Fruit fly (Drosophila melanogaster) whole organism, embryonic: ENCODE data around the gene Zasp66.

Source experiments
- ATbp ChIP-seq: fragments of 200-800 bp; sonication (Bioruptor generic); optimal IDR thresholded peaks from 2 replicates; lab custom pipeline; 2017; ENCODE audit warnings: missing biosample characterization, mild to moderate bottlenecking, missing genetic modification characterization, missing genetic modification reagents
- C15 ChIP-seq: fragments of 200-800 bp; sonication (Bioruptor generic); IDR thresholded peaks from 3 replicates; pipeline ENCODE4 v1.3.6; 2022; ENCODE audit warnings: missing biosample characterization, missing genetic modification characterization
- CG10267 ChIP-seq: fragments of 200-800 bp; sonication (Bioruptor generic); optimal IDR thresholded peaks from 2 replicates; lab custom pipeline; 2018; ENCODE audit warnings: missing biosample characterization, mild to moderate bottlenecking, missing genetic modification characterization, moderate library complexity
- CG10274 ChIP-seq: fragments of 200-800 bp; sonication (Bioruptor generic); optimal IDR thresholded peaks from 3 replicates; lab custom pipeline; 2017; ENCODE audit warnings: missing biosample characterization, mild to moderate bottlenecking, missing genetic modification characterization
- CG11695 ChIP-seq: fragments of 200-800 bp; sonication (Bioruptor generic); IDR thresholded peaks from 3 replicates; pipeline ENCODE4 v1.3.6; 2022; ENCODE audit warnings: missing biosample characterization, missing genetic modification characterization
- CG12236 ChIP-seq: fragments of 200-800 bp; sonication (Bioruptor generic); optimal IDR thresholded peaks from 2 replicates; lab custom pipeline; 2016; ENCODE audit warnings: missing biosample characterization, missing genetic modification characterization
- CG12299 ChIP-seq: fragments of 200-800 bp; sonication (Bioruptor generic); optimal IDR thresholded peaks from 2 replicates; lab custom pipeline; 2018; ENCODE audit warnings: missing biosample characterization, mild to moderate bottlenecking, missing genetic modification characterization
- CG12391 ChIP-seq: fragments of 200-800 bp; sonication (Bioruptor generic); optimal IDR thresholded peaks from 3 replicates; lab custom pipeline; 2018; ENCODE audit warnings: missing biosample characterization, mild to moderate bottlenecking, missing genetic modification characterization, moderate library complexity
- CG13424 ChIP-seq: fragments of 200-800 bp; sonication (Bioruptor generic); optimal IDR thresholded peaks from 2 replicates; lab custom pipeline; 2019; ENCODE audit warnings: missing biosample characterization, mild to moderate bottlenecking, missing genetic modification characterization, moderate library complexity
- CG13894 ChIP-seq: fragments of 200-800 bp; sonication (Bioruptor generic); optimal IDR thresholded peaks from 3 replicates; lab custom pipeline; 2018; ENCODE audit warnings: missing biosample characterization, mild to moderate bottlenecking, missing genetic modification characterization, moderate library complexity
- CG14050 ChIP-seq: fragments of 200-800 bp; sonication (Bioruptor generic); IDR thresholded peaks from 3 replicates; pipeline ENCODE4 v1.3.6; 2022; ENCODE audit warnings: missing biosample characterization, missing genetic modification characterization
- CG1602 ChIP-seq: fragments of 200-800 bp; sonication (Bioruptor generic); optimal IDR thresholded peaks from 3 replicates; lab custom pipeline; 2016; ENCODE audit warnings: missing biosample characterization, missing genetic modification characterization
- CG1603 ChIP-seq: fragments of 200-800 bp; sonication (Bioruptor generic); optimal IDR thresholded peaks from 2 replicates; lab custom pipeline; 2019; ENCODE audit warnings: missing biosample characterization, mild to moderate bottlenecking, missing genetic modification characterization, moderate library complexity
- CG16863 ChIP-seq: fragments of 200-800 bp; sonication (Bioruptor generic); optimal IDR thresholded peaks from 3 replicates; lab custom pipeline; 2016; ENCODE audit warnings: missing biosample characterization, missing genetic modification characterization
- CG2120 ChIP-seq: fragments of 200-800 bp; sonication (Bioruptor generic); optimal IDR thresholded peaks from 3 replicates; lab custom pipeline; 2016; ENCODE audit warnings: missing biosample characterization, missing genetic modification characterization
- CG2199 ChIP-seq: fragments of 200-800 bp; sonication (Bioruptor generic); IDR thresholded peaks from 3 replicates; pipeline ENCODE4 v1.3.6; 2022; ENCODE audit warnings: missing biosample characterization, missing genetic modification characterization
- CG33557 ChIP-seq: fragments of 200-800 bp; sonication (Bioruptor generic); optimal IDR thresholded peaks from 2 replicates; lab custom pipeline; 2019; ENCODE audit warnings: missing biosample characterization, mild to moderate bottlenecking, missing genetic modification characterization, moderate library complexity
- CG4707 ChIP-seq: fragments of 200-800 bp; sonication (Bioruptor generic); optimal IDR thresholded peaks from 2 replicates; lab custom pipeline; 2018; ENCODE audit warnings: missing biosample characterization, mild to moderate bottlenecking, missing genetic modification characterization, moderate library complexity
- CG6683 ChIP-seq: fragments of 200-800 bp; sonication (Bioruptor generic); optimal IDR thresholded peaks from 2 replicates; lab custom pipeline; 2017; ENCODE audit warnings: missing biosample characterization, mild to moderate bottlenecking, missing genetic modification characterization, missing genetic modification reagents
- CG6765 ChIP-seq: fragments of 200-800 bp; sonication (Bioruptor generic); optimal IDR thresholded peaks from 3 replicates; lab custom pipeline; 2017; ENCODE audit warnings: missing biosample characterization, mild to moderate bottlenecking, missing genetic modification characterization
- CG6813 ChIP-seq: fragments of 200-800 bp; sonication (Bioruptor generic); optimal IDR thresholded peaks from 2 replicates; lab custom pipeline; 2017; ENCODE audit warnings: missing biosample characterization, missing genetic modification characterization, mild to moderate bottlenecking, moderate library complexity, missing genetic modification reagents
- CG7745 ChIP-seq: fragments of 200-800 bp; sonication (Bioruptor generic); optimal IDR thresholded peaks from 2 replicates; lab custom pipeline; 2018; ENCODE audit warnings: missing biosample characterization, mild to moderate bottlenecking, missing genetic modification characterization, moderate library complexity
- CG8924 ChIP-seq: fragments of 200-800 bp; optimal IDR thresholded peaks from 3 replicates; lab custom pipeline; 2019; ENCODE audit warnings: missing biosample characterization, mild to moderate bottlenecking, missing genetic modification characterization, moderate library complexity
- CG9437 ChIP-seq: fragments of 200-800 bp; sonication (Bioruptor generic); optimal IDR thresholded peaks from 2 replicates; lab custom pipeline; 2018; ENCODE audit warnings: missing biosample characterization, mild to moderate bottlenecking, missing genetic modification characterization
- CG9797 ChIP-seq: fragments of 200-800 bp; sonication (Bioruptor generic); optimal IDR thresholded peaks from 3 replicates; lab custom pipeline; 2018; ENCODE audit warnings: missing biosample characterization, mild to moderate bottlenecking, missing genetic modification characterization
- D ChIP-seq, 2 experiments: fragments of 200-800 bp in 1 of 2; fragments of >200 bp in 1 of 2; sonication (Bioruptor generic) in 1 of 2; optimal IDR thresholded peaks; 2 replicates in 1 of 2; 3 replicates in 1 of 2; lab custom pipeline; 2017; ENCODE audit warnings: mild to moderate bottlenecking in 1 of 2, missing biosample characterization in 1 of 2, missing genetic modification characterization in 1 of 2, missing genetic modification reagents in 1 of 2
- Deaf1 ChIP-seq: fragments of 200-800 bp; optimal IDR thresholded peaks from 3 replicates; lab custom pipeline; 2019; ENCODE audit warnings: missing biosample characterization, mild to moderate bottlenecking, missing genetic modification characterization, moderate library complexity
- Dek ChIP-seq: fragments of 200-800 bp; sonication (Bioruptor generic); optimal IDR thresholded peaks from 3 replicates; lab custom pipeline; 2019; ENCODE audit warnings: missing biosample characterization, mild to moderate bottlenecking, missing genetic modification characterization, moderate library complexity
- Doc2 ChIP-seq: fragments of 200-800 bp; sonication (Bioruptor generic); IDR thresholded peaks from 2 replicates; pipeline ENCODE4 v1.3.6; 2022; ENCODE audit warnings: missing biosample characterization, missing genetic modification characterization
- Ets65A ChIP-seq: fragments of 200-800 bp; sonication (Bioruptor generic); peaks from one replicate; lab custom pipeline; 2016; ENCODE audit warnings: missing biosample characterization, missing genetic modification characterization
- Ets97D ChIP-seq: fragments of 200-800 bp; sonication (Bioruptor generic); optimal IDR thresholded peaks from 3 replicates; lab custom pipeline; 2016; ENCODE audit warnings: missing biosample characterization, missing genetic modification characterization
- Mes4 ChIP-seq: fragments of 200-800 bp; sonication (Bioruptor generic); optimal IDR thresholded peaks from 2 replicates; lab custom pipeline; 2016; ENCODE audit warnings: missing biosample characterization, missing genetic modification characterization
- Mrtf ChIP-seq: fragments of 200-800 bp; sonication (Bioruptor generic); IDR thresholded peaks from 3 replicates; pipeline ENCODE4 v1.3.6; 2022; ENCODE audit warnings: missing biosample characterization, missing genetic modification characterization
- NK7.1 ChIP-seq: fragments of 200-800 bp; sonication (Bioruptor generic); optimal IDR thresholded peaks from 3 replicates; lab custom pipeline; 2016; ENCODE audit warnings: missing biosample characterization, missing genetic modification characterization
- Pdp1 ChIP-seq, 2 experiments: fragments of 200-800 bp; sonication (Bioruptor generic); optimal IDR thresholded peaks; 3 replicates each; lab custom pipeline; 2016; ENCODE audit warnings: missing biosample characterization in 2 of 2, missing genetic modification characterization in 2 of 2, mild to moderate bottlenecking in 1 of 2, moderate library complexity in 1 of 2
- bab2 ChIP-seq: fragments of 200-800 bp; sonication (Bioruptor generic); optimal IDR thresholded peaks from 2 replicates; lab custom pipeline; 2016; ENCODE audit warnings: missing biosample characterization, missing genetic modification characterization
- bsh ChIP-seq, 2 experiments: fragments of 200-800 bp; sonication (Bioruptor generic); optimal IDR thresholded peaks; 2 replicates each; lab custom pipeline; 2017 to 2018; ENCODE audit warnings: mild to moderate bottlenecking in 2 of 2, missing biosample characterization in 2 of 2, missing genetic modification characterization in 2 of 2, moderate library complexity in 1 of 2
- dan ChIP-seq: fragments of 200-800 bp; sonication (Bioruptor generic); IDR thresholded peaks from 2 replicates; pipeline ENCODE4 v1.3.6; 2022; ENCODE audit warnings: missing biosample characterization, missing genetic modification characterization
- emc ChIP-seq: fragments of 200-800 bp; sonication (Bioruptor generic); optimal IDR thresholded peaks from 2 replicates; lab custom pipeline; 2016; ENCODE audit warnings: missing biosample characterization, missing genetic modification characterization
- gem ChIP-seq: fragments of 200-800 bp; sonication (Bioruptor generic); optimal IDR thresholded peaks from 2 replicates; lab custom pipeline; 2019; ENCODE audit warnings: missing biosample characterization, mild to moderate bottlenecking, missing genetic modification characterization, moderate library complexity
- luna ChIP-seq: fragments of 200-800 bp; sonication (Bioruptor generic); optimal IDR thresholded peaks from 2 replicates; lab custom pipeline; 2016; ENCODE audit warnings: missing biosample characterization, missing genetic modification characterization
- nerfin-1 ChIP-seq: fragments of 200-800 bp; sonication (Bioruptor generic); optimal IDR thresholded peaks from 3 replicates; lab custom pipeline; 2019; ENCODE audit warnings: missing biosample characterization, mild to moderate bottlenecking, missing genetic modification characterization, moderate library complexity
- nom ChIP-seq: fragments of 200-800 bp; sonication (Bioruptor generic); optimal IDR thresholded peaks from 2 replicates; lab custom pipeline; 2017; ENCODE audit warnings: missing biosample characterization, missing genetic modification characterization, mild to moderate bottlenecking, moderate library complexity, missing genetic modification reagents
- pum ChIP-seq: fragments of 200-800 bp; sonication (Bioruptor generic); optimal IDR thresholded peaks from 2 replicates; lab custom pipeline; 2016; ENCODE audit warnings: missing biosample characterization, missing genetic modification characterization
- salm ChIP-seq: fragments of 200-800 bp; sonication (Bioruptor generic); optimal IDR thresholded peaks from 2 replicates; lab custom pipeline; 2018; ENCODE audit warnings: missing biosample characterization, mild to moderate bottlenecking, missing genetic modification characterization
- schlank ChIP-seq: fragments of 200-800 bp; sonication (Bioruptor generic); optimal IDR thresholded peaks from 2 replicates; lab custom pipeline; 2018; ENCODE audit warnings: missing biosample characterization, mild to moderate bottlenecking, missing genetic modification characterization
- scrt ChIP-seq: fragments of 200-800 bp; sonication (Bioruptor generic); optimal IDR thresholded peaks from 2 replicates; lab custom pipeline; 2018; ENCODE audit warnings: missing biosample characterization, mild to moderate bottlenecking, missing genetic modification characterization, moderate library complexity
- stc ChIP-seq: fragments of 200-800 bp; sonication (Bioruptor generic); IDR thresholded peaks from 2 replicates; pipeline ENCODE4 v1.3.6; 2022; ENCODE audit warnings: missing biosample characterization, missing genetic modification characterization
- tin ChIP-seq: fragments of 200-800 bp; sonication (Bioruptor generic); optimal IDR thresholded peaks from 3 replicates; lab custom pipeline; 2016; ENCODE audit warnings: missing biosample characterization, missing genetic modification characterization
- zen ChIP-seq: fragments of 200-800 bp; sonication (Bioruptor generic); optimal IDR thresholded peaks from 3 replicates; lab custom pipeline; 2018; ENCODE audit warnings: missing biosample characterization, mild to moderate bottlenecking, missing genetic modification characterization, moderate library complexity

Gene Zasp66

dm6 chr3L:8628964-8629363, 4.8 kb downstream of the Zasp66 start (continued):
- TF ChIP-seq CG14050 (GFP tag; lab: Robert Waterston, UW) (peak; percentile 33; the same call in 1 of the 3 replicates), CG2199 (GFP tag; lab: Robert Waterston, UW) (no peak), scrt (GFP tag; lab: Kevin White, UChicago) (no peak), dan (GFP tag; lab: Robert Waterston, UW) (no peak), Mrtf (GFP tag; lab: Robert Waterston, UW) (peak; percentile 58; the same call in 2 of the 3 replicates), CG1603 (tag; lab: Kevin White, UChicago) (no peak), CG13424 (tag; lab: Kevin White, UChicago) (peak; percentile 77), bsh (GFP tag; optimal IDR thresholded peaks at IDR 0.05; lab: Kevin White, UChicago) (peak in 1 of 2 experiments; percentile 78), Dek (tag; lab: Kevin White, UChicago) (peak; percentile 42), nom (GFP tag; lab: Kevin White, UChicago) (no peak), CG1602 (GFP tag; lab: Kevin White, UChicago) (no peak), Deaf1 (peak; percentile 53), CG12236 (GFP tag; lab: Kevin White, UChicago) (no peak), CG12299 (tag; lab: Kevin White, UChicago) (no peak), CG6813 (GFP tag; lab: Kevin White, UChicago) (peak; percentile 22), D (optimal IDR thresholded peaks at IDR 0.05; lab: Kevin White, UChicago) (no peak), D (GFP tag; optimal IDR thresholded peaks at IDR 0.05; lab: Kevin White, UChicago) (peak; percentile 72), gem (peak; percentile 80), Pdp1 (GFP tag; optimal IDR thresholded peaks at IDR 0.05; lab: Kevin White, UChicago) (peak in 1 of 2 experiments; percentile 14), CG4707 (GFP tag; lab: Kevin White, UChicago) (no peak), Ets97D (no peak), C15 (GFP tag; lab: Robert Waterston, UW) (no peak), schlank (no peak), CG9797 (no peak), bab2 (no peak), stc (peak; percentile 82), CG11695 (GFP tag; lab: Robert Waterston, UW) (peak; percentile 75), CG33557 (GFP tag; lab: Kevin White, UChicago) (peak; percentile 18), nerfin-1 (tag; lab: Kevin White, UChicago) (peak; percentile 29), CG8924 (tag; lab: Kevin White, UChicago) (peak; percentile 69), salm (tag; lab: Kevin White, UChicago) (no peak), ATbp (GFP tag; lab: Kevin White, UChicago) (peak; percentile 32), NK7.1 (no peak), Mes4 (GFP tag; lab: Kevin White, UChicago) (no peak), emc (GFP tag; lab: Kevin White, UChicago) (no peak), luna (GFP tag; lab: Kevin White, UChicago) (no peak), CG6683 (GFP tag; lab: Kevin White, UChicago) (peak; percentile 17), zen (tag; lab: Kevin White, UChicago) (no peak), CG10267 (tag; lab: Kevin White, UChicago) (peak; percentile 74), CG6765 (GFP tag; lab: Kevin White, UChicago) (no peak), CG2120 (GFP tag; lab: Kevin White, UChicago) (no peak), CG16863 (GFP tag; lab: Kevin White, UChicago) (no peak), Doc2 (GFP tag; lab: Robert Waterston, UW) (no peak), CG10274 (GFP tag; lab: Kevin White, UChicago) (no peak), CG7745 (tag; lab: Kevin White, UChicago) (no peak), CG12391 (tag; lab: Kevin White, UChicago) (peak; percentile 63), CG13894 (tag; lab: Kevin White, UChicago) (no peak), CG9437 (GFP tag; lab: Kevin White, UChicago) (peak; percentile 44), Ets65A (GFP tag; lab: Kevin White, UChicago) (no peak), tin (GFP tag; lab: Kevin White, UChicago) (peak; percentile 48), pum (GFP tag; lab: Kevin White, UChicago) (no peak)
